Fruit fly (Drosophila melanogaster): Measurements from ENCODE around the gene CG11779.

The CG11779 gene

dm6 chr3R:19105821-19106220, 53.9 kb downstream of the CG11779 start (continued):
- TF ChIP-seq pfk (GFP tag; optimal IDR thresholded peaks at IDR 0.05) (no peak), Mrtf (GFP tag; IDR thresholded peaks at IDR 0.05) (no peak), unpg (GFP tag; optimal IDR thresholded peaks at IDR 0.05) (peak; percentile 62), CG11695 (GFP tag; IDR thresholded peaks at IDR 0.05) (no peak), HLH4C (GFP tag; IDR thresholded peaks at IDR 0.05; ENCODE audit: partially characterized antibody) (no peak), CG10431 (GFP tag; optimal IDR thresholded peaks at IDR 0.05) (no peak), so (GFP tag; IDR thresholded peaks at IDR 0.05) (no peak), oc (tag; optimal IDR thresholded peaks at IDR 0.05) (peak; percentile 3), Dbx (GFP tag; IDR thresholded peaks at IDR 0.05) (no peak), Asciz (GFP tag; optimal IDR thresholded peaks at IDR 0.05) (peak; percentile 57), CG16779 (GFP tag; IDR thresholded peaks at IDR 0.05) (no peak), Opbp (GFP tag; IDR thresholded peaks at IDR 0.05; ENCODE audit: partially characterized antibody) (no peak), MESR4 (GFP tag; optimal IDR thresholded peaks at IDR 0.05) (no peak), sob (GFP tag; IDR thresholded peaks at IDR 0.05) (no peak), ase (GFP tag; IDR thresholded peaks at IDR 0.05) (no peak), CG9932 (GFP tag; IDR thresholded peaks at IDR 0.05) (no peak), NC2α (GFP tag; optimal IDR thresholded peaks at IDR 0.05) (no peak), CG7745 (tag; optimal IDR thresholded peaks at IDR 0.05) (no peak), CG2889 (GFP tag; IDR thresholded peaks at IDR 0.05) (no peak), D19A (tag; optimal IDR thresholded peaks at IDR 0.05) (peak; percentile 31), gro (GFP tag; optimal IDR thresholded peaks at IDR 0.05) (no peak), Hsf (GFP tag; optimal IDR thresholded peaks at IDR 0.05) (peak; percentile 24), Chrac-16 (GFP tag; optimal IDR thresholded peaks at IDR 0.05) (no peak), HLHmδ (GFP tag; optimal IDR thresholded peaks at IDR 0.05) (no peak), sim (GFP tag; IDR thresholded peaks at IDR 0.05) (peak; percentile 11; the same call in 1 of the 2 replicates), caup (GFP tag; optimal IDR thresholded peaks at IDR 0.05; ENCODE audit: severe bottlenecking) (no peak), CG4730 (GFP tag; IDR thresholded peaks at IDR 0.05) (no peak), zen2 (GFP tag; IDR thresholded peaks at IDR 0.05; ENCODE audit: partially characterized antibody) (no peak), Dfd (GFP tag; optimal IDR thresholded peaks at IDR 0.05) (no peak), CG4617 (GFP tag; optimal IDR thresholded peaks at IDR 0.05; ENCODE audit: borderline replicate concordance) (no peak), Sry-β (GFP tag; optimal IDR thresholded peaks at IDR 0.05) (no peak), CG14860 (GFP tag; IDR thresholded peaks at IDR 0.05; ENCODE audit: partially characterized antibody) (no peak), zfh2 (GFP tag; optimal IDR thresholded peaks at IDR 0.05) (no peak), Dref (GFP tag; IDR thresholded peaks at IDR 0.05) (no peak), Spps (tag; optimal IDR thresholded peaks at IDR 0.05) (no peak), CG13894 (tag; optimal IDR thresholded peaks at IDR 0.05) (no peak), CG8478 (optimal IDR thresholded peaks at IDR 0.05) (no peak), run (tag; optimal IDR thresholded peaks at IDR 0.05) (no peak), Poxn (GFP tag; IDR thresholded peaks at IDR 0.05) (no peak), CG10147 (GFP tag; optimal IDR thresholded peaks at IDR 0.05) (no peak), pho (GFP tag; optimal IDR thresholded peaks at IDR 0.05) (no peak), CG8281 (tag; optimal IDR thresholded peaks at IDR 0.05) (no peak), bigmax (GFP tag; optimal IDR thresholded peaks at IDR 0.05) (no peak), CG1024 (GFP tag; IDR thresholded peaks at IDR 0.05) (no peak), CG3281 (GFP tag; optimal IDR thresholded peaks at IDR 0.05) (no peak), zen (tag; optimal IDR thresholded peaks at IDR 0.05) (no peak), prd (optimal IDR thresholded peaks at IDR 0.05) (no peak), prd (GFP tag; IDR thresholded peaks at IDR 0.05) (peak; percentile 63; the same call in 2 of the 3 replicates), pb (GFP tag; optimal IDR thresholded peaks at IDR 0.05) (no peak), CG11247 (GFP tag; IDR thresholded peaks at IDR 0.05) (no peak), eyg (GFP tag; optimal IDR thresholded peaks at IDR 0.05) (no peak), grau (tag; optimal IDR thresholded peaks at IDR 0.05) (peak; percentile 27)

Measured in whole organism, embryonic.